Worm (Caenorhabditis elegans) whole organism, mixed stage, embryonic: ENCODE results near the gene F13B9.2.
"Not testable (repeated sequence)": the region's sequence is repeated elsewhere in the genome, so short reads cannot be mapped to it uniquely, and the experiment has no call there.

ENCODE experiments used
- M03D4.4 ChIP-seq: sonication (generic microtip); optimal IDR thresholded peaks from 2 replicates; lab custom pipeline; 2017; ENCODE audit warnings: mild to moderate bottlenecking, missing genetic modification characterization, missing compliant biosample characterization
- bed-3 ChIP-seq: fragments of 200-800 bp; sonication (Bioruptor generic); optimal IDR thresholded peaks from 3 replicates; lab custom pipeline; 2018; ENCODE audit warnings: mild to moderate bottlenecking, missing genetic modification characterization, moderate library complexity, missing compliant biosample characterization
- blmp-1 ChIP-seq: fragments of 150-350 bp; optimal IDR thresholded peaks from 2 replicates; lab custom pipeline; 2014; ENCODE audit warnings: missing biosample characterization, missing genetic modification characterization
- ceh-39 ChIP-seq: fragments of 150-350 bp; optimal IDR thresholded peaks from 2 replicates; lab custom pipeline; 2014; ENCODE audit warnings: missing biosample characterization, missing genetic modification characterization
- ceh-43 ChIP-seq: fragments of 200-800 bp; sonication (Bioruptor generic); optimal IDR thresholded peaks from 2 replicates; lab custom pipeline; 2018; ENCODE audit warnings: mild to moderate bottlenecking, missing genetic modification characterization, moderate library complexity, missing compliant biosample characterization
- ceh-83 ChIP-seq: fragments of 200-800 bp; sonication (Bioruptor generic); optimal IDR thresholded peaks from 2 replicates; lab custom pipeline; 2018; ENCODE audit warnings: mild to moderate bottlenecking, missing genetic modification characterization, missing compliant biosample characterization
- ces-1 ChIP-seq: fragments of 150-350 bp; optimal IDR thresholded peaks from 2 replicates; lab custom pipeline; 2014; ENCODE audit warnings: missing biosample characterization, missing genetic modification reagents, missing genetic modification characterization
- cnd-1 ChIP-seq: fragments of 200-800 bp; sonication (Bioruptor generic); optimal IDR thresholded peaks from 2 replicates; lab custom pipeline; 2018; ENCODE audit warnings: mild to moderate bottlenecking, missing genetic modification characterization, missing compliant biosample characterization
- drap-1 ChIP-seq: fragments of 200-800 bp; sonication (Bioruptor generic); optimal IDR thresholded peaks from 3 replicates; lab custom pipeline; 2018; ENCODE audit warnings: mild to moderate bottlenecking, missing genetic modification characterization, missing compliant biosample characterization
- elt-1 ChIP-seq: sonication (generic microtip); optimal IDR thresholded peaks from 2 replicates; lab custom pipeline; 2017; ENCODE audit warnings: missing genetic modification characterization, mild to moderate bottlenecking, missing compliant biosample characterization, antibody characterized with exemption, moderate library complexity, borderline replicate concordance; ENCODE audit not compliant: insufficient read depth
- flh-1 ChIP-seq: fragments of 200-800 bp; sonication (Bioruptor generic); optimal IDR thresholded peaks from 2 replicates; lab custom pipeline; 2018; ENCODE audit warnings: mild to moderate bottlenecking, missing genetic modification characterization, moderate library complexity, missing compliant biosample characterization
- ham-2 ChIP-seq: fragments of 200-800 bp; sonication (Bioruptor generic); optimal IDR thresholded peaks from 2 replicates; lab custom pipeline; 2018; ENCODE audit warnings: mild to moderate bottlenecking, missing genetic modification characterization, missing compliant biosample characterization
- hlh-1 ChIP-seq: fragments of 150-350 bp; optimal IDR thresholded peaks from 2 replicates; lab custom pipeline; 2014; ENCODE audit warnings: missing biosample characterization, missing genetic modification reagents, missing genetic modification characterization
- lin-13 ChIP-seq: fragments of 150-350 bp; optimal IDR thresholded peaks from 2 replicates; lab custom pipeline; 2014; ENCODE audit warnings: missing biosample characterization, missing genetic modification characterization
- lsy-2 ChIP-seq: fragments of 150-350 bp; optimal IDR thresholded peaks from 2 replicates; lab custom pipeline; 2014; ENCODE audit warnings: missing biosample characterization, missing genetic modification characterization
- mab-5 ChIP-seq: fragments of 150-350 bp; optimal IDR thresholded peaks from 2 replicates; lab custom pipeline; 2014; ENCODE audit warnings: missing biosample characterization, missing genetic modification characterization
- nhr-12 ChIP-seq: fragments of 150-350 bp; optimal IDR thresholded peaks from 2 replicates; lab custom pipeline; 2014; ENCODE audit warnings: missing biosample characterization, missing genetic modification characterization
- nhr-237 ChIP-seq: fragments of 150-350 bp; optimal IDR thresholded peaks from 2 replicates; lab custom pipeline; 2014; ENCODE audit warnings: missing biosample characterization, missing genetic modification characterization
- nhr-28 ChIP-seq: fragments of 150-350 bp; optimal IDR thresholded peaks from 2 replicates; lab custom pipeline; 2014; ENCODE audit warnings: missing biosample characterization, missing genetic modification characterization
- nhr-76 ChIP-seq: sonication (generic microtip); optimal IDR thresholded peaks from 2 replicates; lab custom pipeline; 2017; ENCODE audit warnings: missing biosample characterization, missing genetic modification characterization
- pha-4 ChIP-seq: fragments of 150-350 bp; optimal IDR thresholded peaks from 2 replicates; lab custom pipeline; 2018; ENCODE audit warnings: missing biosample characterization, missing genetic modification reagents, missing genetic modification characterization
- sem-2 ChIP-seq: fragments of 200-800 bp; sonication (Bioruptor generic); optimal IDR thresholded peaks from 2 replicates; lab custom pipeline; 2018; ENCODE audit warnings: mild to moderate bottlenecking, missing genetic modification characterization, missing compliant biosample characterization
- snpc-4 ChIP-seq: fragments of 150-350 bp; optimal IDR thresholded peaks from 2 replicates; lab custom pipeline; 2014; ENCODE audit warnings: missing biosample characterization, missing genetic modification characterization
- sptf-1 ChIP-seq: sonication (generic microtip); optimal IDR thresholded peaks from 2 replicates; lab custom pipeline; 2017; ENCODE audit warnings: mild to moderate bottlenecking, missing genetic modification characterization, moderate library complexity, missing compliant biosample characterization
- tbx-8 ChIP-seq: fragments of 200-800 bp; sonication (Bioruptor generic); optimal IDR thresholded peaks from 2 replicates; lab custom pipeline; 2018; ENCODE audit warnings: mild to moderate bottlenecking, missing genetic modification characterization, moderate library complexity, missing compliant biosample characterization
- unc-120 ChIP-seq: sonication (generic microtip); optimal IDR thresholded peaks from 2 replicates; lab custom pipeline; 2017; ENCODE audit warnings: missing genetic modification characterization, missing compliant biosample characterization; ENCODE audit not compliant: poor library complexity, severe bottlenecking
- unc-39 ChIP-seq: fragments of 150-350 bp; optimal IDR thresholded peaks from 2 replicates; lab custom pipeline; 2014; ENCODE audit warnings: missing biosample characterization, missing genetic modification characterization
- unc-62 ChIP-seq: fragments of 150-350 bp; optimal IDR thresholded peaks from 2 replicates; lab custom pipeline; 2014; ENCODE audit warnings: missing biosample characterization, missing genetic modification reagents, missing genetic modification characterization
- zip-8 ChIP-seq: fragments of 150-350 bp; optimal IDR thresholded peaks from 2 replicates; lab custom pipeline; 2014; ENCODE audit warnings: missing biosample characterization, missing genetic modification characterization
- ztf-11 ChIP-seq: fragments of 150-350 bp; optimal IDR thresholded peaks from 2 replicates; lab custom pipeline; 2014; ENCODE audit warnings: missing biosample characterization, missing genetic modification characterization

F13B9.2 gene

ce11 chrX:8311590-8311989 lies 26.1 kb downstream of the F13B9.2 start:
- TF ChIP-seq unc-120 (no peak), ces-1 (GFP tag; lab: Kevin White, UChicago) (peak; percentile 97), flh-1 (GFP tag; lab: Kevin White, UChicago) (no peak), ceh-83 (no peak)

- no peak for TF ChIP-seq elt-1 (tag; lab: Kevin White, UChicago)
- no peak for TF ChIP-seq ham-2 (GFP tag; lab: Kevin White, UChicago)
- TF ChIP-seq zip-8 (tag; lab: Kevin White, UChicago), result no peak
- no peak for TF ChIP-seq pha-4 (tag; lab: Kevin White, UChicago)
- no peak for TF ChIP-seq snpc-4
- TF ChIP-seq lin-13 (tag; lab: Kevin White, UChicago), result no peak
- TF ChIP-seq ceh-83, result no peak
- no peak for TF ChIP-seq ztf-11 (tag; lab: Kevin White, UChicago)
- TF ChIP-seq drap-1 (GFP tag; lab: Kevin White, UChicago), result no peak
- no peak for TF ChIP-seq nhr-237 (tag; lab: Kevin White, UChicago)
Observed at ce11 chrX:8318950-8319349, 33.5 kb downstream of the F13B9.2 start, which contains the start of gene srh-11. Gene srh-11 (minus strand): TSS chrX:8319050.

- no peak for TF ChIP-seq unc-62
- TF ChIP-seq zip-8 (tag; lab: Kevin White, UChicago), result no peak
- TF ChIP-seq mab-5 (tag; lab: Kevin White, UChicago), result no peak
- no peak for TF ChIP-seq sem-2 (GFP tag; lab: Kevin White, UChicago)
- no peak for TF ChIP-seq ztf-11 (tag; lab: Kevin White, UChicago)
Observed at ce11 chrX:8320889-8321288, 35.4 kb downstream of the F13B9.2 start, which contains the start of gene pqn-57. Gene pqn-57 (minus strand): TSS chrX:8320989.

ce11 chrX:8321811-8322210 lies 36.3 kb downstream of the F13B9.2 start, which contains the start of gene abu-9:
Gene abu-9 (plus strand): TSS chrX:8322111.
- not testable (repeated sequence) for TF ChIP-seq cnd-1, nhr-12, hlh-1 (tag; lab: Kevin White, UChicago)

- TF ChIP-seq zip-8 (tag; lab: Kevin White, UChicago), result no peak
- TF ChIP-seq bed-3 (GFP tag; lab: Kevin White, UChicago), result no peak
- no peak for TF ChIP-seq unc-39 (tag; lab: Kevin White, UChicago)
- TF ChIP-seq M03D4.4, result no peak
- TF ChIP-seq mab-5 (tag; lab: Kevin White, UChicago), result no peak
- no peak for TF ChIP-seq blmp-1 (tag; lab: Kevin White, UChicago)
- no peak for TF ChIP-seq cnd-1 (tag; lab: Kevin White, UChicago)
- no peak for TF ChIP-seq ceh-39 (tag; lab: Kevin White, UChicago)
- no peak for TF ChIP-seq sptf-1 (tag; lab: Kevin White, UChicago)
- no peak for TF ChIP-seq nhr-28
- TF ChIP-seq tbx-8 (GFP tag; lab: Kevin White, UChicago), result no peak
- no peak for TF ChIP-seq lsy-2 (tag; lab: Kevin White, UChicago)
- TF ChIP-seq unc-120, result no peak
Observed at ce11 chrX:8323371-8323770, 37.9 kb downstream of the F13B9.2 start, which contains the start of gene R09F10.1. Gene R09F10.1 (plus strand): TSS chrX:8323592.

- TF ChIP-seq blmp-1 (tag; lab: Kevin White, UChicago) (no peak), mab-5 (tag; lab: Kevin White, UChicago) (no peak), drap-1 (GFP tag; lab: Kevin White, UChicago) (no peak), ceh-43 (no peak), flh-1 (GFP tag; lab: Kevin White, UChicago) (no peak), elt-1 (tag; lab: Kevin White, UChicago) (no peak), tbx-8 (GFP tag; lab: Kevin White, UChicago) (no peak), cnd-1 (tag; lab: Kevin White, UChicago) (no peak), ztf-11 (tag; lab: Kevin White, UChicago) (no peak), nhr-76 (tag; lab: Kevin White, UChicago) (no peak), ham-2 (GFP tag; lab: Kevin White, UChicago) (no peak), unc-120 (no peak), ceh-39 (tag; lab: Kevin White, UChicago) (no peak), nhr-28 (no peak)
- TF ChIP-seq, all 35 proteins: peak for 0
Observed at ce11 chrX:8326394-8326793, 40.9 kb downstream of the F13B9.2 start, which contains the start of gene R09F10.8. Gene R09F10.8 (minus strand): TSS chrX:8326451.
